ENCODE assay signal across 4 fruit fly cellular contexts in the genomic region with DNA sequence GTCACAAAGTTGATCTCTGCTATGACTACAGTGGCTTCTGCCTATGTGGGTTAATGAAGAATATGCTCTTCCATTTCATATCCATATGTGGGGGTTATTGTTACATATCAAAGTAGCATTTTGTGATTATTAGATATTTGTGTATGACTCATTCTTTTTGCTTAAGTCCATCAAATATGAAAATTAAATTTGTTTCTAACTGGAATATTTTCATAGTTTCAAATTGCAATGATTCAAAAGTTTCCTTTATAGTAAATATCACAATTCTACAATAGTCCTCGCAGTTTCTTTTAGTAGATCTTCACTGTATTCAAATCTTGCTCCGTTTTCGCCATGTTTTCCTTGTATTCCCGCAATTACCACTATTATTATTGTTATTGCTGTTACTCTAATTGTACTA.
TF ChIP-seq lines count a peak whose summit lies in the region.

No protein-coding gene starts in this region.

TF ChIP-seq in whole organism, adult, 20 proteins besides CTCF, POLR2A, EP300 and RAD21 (continued from another document):
- no peak for TF ChIP-seq Clk (GFP tag; optimal IDR thresholded peaks at IDR 0.05; lab: Kevin White, UChicago)
- TF ChIP-seq cic (GFP tag; optimal IDR thresholded peaks at IDR 0.05; lab: Kevin White, UChicago), result no peak

TF ChIP-seq in whole organism, embryonic, 481 proteins besides CTCF, POLR2A, EP300 and RAD21 (continued from another document and continues in another):
- TF ChIP-seq Rfx (GFP tag; IDR thresholded peaks at IDR 0.05; lab: Robert Waterston, UW) (0 out of 2 replicates have a peak, but pooled peaks have one; percentile 17), CG11247 (GFP tag; IDR thresholded peaks at IDR 0.05; lab: Robert Waterston, UW) (no peak), CG17912 (GFP tag; optimal IDR thresholded peaks at IDR 0.05; lab: Kevin White, UChicago) (no peak), CG10321 (GFP tag; IDR thresholded peaks at IDR 0.05; lab: Robert Waterston, UW) (no peak), CG2889 (GFP tag; IDR thresholded peaks at IDR 0.05; lab: Robert Waterston, UW) (no peak), Doc2 (GFP tag; IDR thresholded peaks at IDR 0.05; lab: Robert Waterston, UW) (no peak), CG6272 (GFP tag; IDR thresholded peaks at IDR 0.05; lab: Robert Waterston, UW) (no peak), fd96Cb (tag; optimal IDR thresholded peaks at IDR 0.05; lab: Kevin White, UChicago) (peak; percentile 33), nerfin-2 (GFP tag; IDR thresholded peaks at IDR 0.05; lab: Robert Waterston, UW; ENCODE audit: partially characterized antibody) (no peak), Poxn (GFP tag; IDR thresholded peaks at IDR 0.05; lab: Robert Waterston, UW) (no peak), CG4617 (GFP tag; optimal IDR thresholded peaks at IDR 0.05; lab: Kevin White, UChicago; ENCODE audit: borderline replicate concordance) (no peak), CG13775 (GFP tag; optimal IDR thresholded peaks at IDR 0.05; lab: Kevin White, UChicago) (no peak), CG32772 (GFP tag; IDR thresholded peaks at IDR 0.05; lab: Robert Waterston, UW) (no peak), corto (GFP tag; optimal IDR thresholded peaks at IDR 0.05; lab: Kevin White, UChicago) (no peak), Hr78 (GFP tag; optimal IDR thresholded peaks at IDR 0.05; lab: Kevin White, UChicago) (no peak), CG33557 (GFP tag; optimal IDR thresholded peaks at IDR 0.05; lab: Kevin White, UChicago) (no peak), CG14050 (GFP tag; IDR thresholded peaks at IDR 0.05; lab: Robert Waterston, UW) (no peak), CG34376 (GFP tag; optimal IDR thresholded peaks at IDR 0.05; lab: Kevin White, UChicago) (no peak), sqz (GFP tag; optimal IDR thresholded peaks at IDR 0.05; lab: Kevin White, UChicago) (no peak), zf30C (GFP tag; optimal IDR thresholded peaks at IDR 0.05; lab: Kevin White, UChicago) (no peak), CG30403 (GFP tag; optimal IDR thresholded peaks at IDR 0.05; lab: Kevin White, UChicago) (no peak), Lhr (GFP tag; optimal IDR thresholded peaks at IDR 0.05; lab: Kevin White, UChicago) (no peak), CG17385 (GFP tag; optimal IDR thresholded peaks at IDR 0.05; lab: Kevin White, UChicago) (peak; percentile 0), CG4820 (GFP tag; optimal IDR thresholded peaks at IDR 0.05; lab: Kevin White, UChicago) (peak; percentile 8), yki (optimal IDR thresholded peaks at IDR 0.05; lab: Kevin White, UChicago) (no peak), hkb (optimal IDR thresholded peaks at IDR 0.05; lab: Kevin White, UChicago) (no peak), hkb (GFP tag; IDR thresholded peaks at IDR 0.05; lab: Robert Waterston, UW) (peak; percentile 21; the same call in 1 of the 2 replicates), Drgx (GFP tag; IDR thresholded peaks at IDR 0.05; lab: Robert Waterston, UW) (peak; percentile 80), CG8359 (GFP tag; optimal IDR thresholded peaks at IDR 0.05; lab: Kevin White, UChicago; ENCODE audit: borderline replicate concordance) (no peak), Gug (GFP tag; IDR thresholded peaks at IDR 0.05; lab: Robert Waterston, UW) (no peak), CG34224 (GFP tag; IDR thresholded peaks at IDR 0.05; lab: Robert Waterston, UW; ENCODE audit: partially characterized antibody) (no peak), CG3407 (GFP tag; optimal IDR thresholded peaks at IDR 0.05; lab: Kevin White, UChicago) (no peak), Kr (GFP tag; optimal IDR thresholded peaks at IDR 0.05; lab: Kevin White, UChicago) (no peak), CG12942 (GFP tag; optimal IDR thresholded peaks at IDR 0.05; lab: Kevin White, UChicago) (no peak), CG31365 (tag; optimal IDR thresholded peaks at IDR 0.05; lab: Kevin White, UChicago) (no peak), CG30020 (tag; optimal IDR thresholded peaks at IDR 0.05; lab: Kevin White, UChicago) (no peak), CG6689 (GFP tag; IDR thresholded peaks at IDR 0.05; lab: Robert Waterston, UW) (no peak), ken (GFP tag; IDR thresholded peaks at IDR 0.05; lab: Robert Waterston, UW) (no peak), CG11695 (GFP tag; IDR thresholded peaks at IDR 0.05; lab: Robert Waterston, UW) (no peak), B-H2 (GFP tag; optimal IDR thresholded peaks at IDR 0.05; lab: Kevin White, UChicago) (no peak), p53 (GFP tag; optimal IDR thresholded peaks at IDR 0.05; lab: Kevin White, UChicago) (no peak), gcm2 (GFP tag; optimal IDR thresholded peaks at IDR 0.05; lab: Kevin White, UChicago) (no peak), Awh (GFP tag; IDR thresholded peaks at IDR 0.05; lab: Robert Waterston, UW) (0 out of 2 replicates have a peak, but pooled peaks have one; percentile 32)

TF ChIP-seq in whole organism, prepupa, 60 proteins besides CTCF, POLR2A, EP300 and RAD21 (continued from another document):
- TF ChIP-seq vri (GFP tag; optimal IDR thresholded peaks at IDR 0.05; lab: Kevin White, UChicago) (no peak), CG34406 (GFP tag; optimal IDR thresholded peaks at IDR 0.05; lab: Kevin White, UChicago) (peak; percentile 50), achi (GFP tag; optimal IDR thresholded peaks at IDR 0.05; lab: Kevin White, UChicago) (peak; percentile 75), Ets96B (tag; optimal IDR thresholded peaks at IDR 0.05; lab: Kevin White, UChicago) (peak; percentile 62), Met (GFP tag; optimal IDR thresholded peaks at IDR 0.05; lab: Kevin White, UChicago) (peak; percentile 49), salr (GFP tag; optimal IDR thresholded peaks at IDR 0.05; lab: Kevin White, UChicago) (peak; percentile 23 to 76), CG6792 (GFP tag; optimal IDR thresholded peaks at IDR 0.05; lab: Kevin White, UChicago) (peak; percentile 31), Sox15 (GFP tag; optimal IDR thresholded peaks at IDR 0.05; lab: Kevin White, UChicago) (peak; percentile 31), spab (GFP tag; optimal IDR thresholded peaks at IDR 0.05; lab: Kevin White, UChicago) (peak; percentile 53), fd59A (GFP tag; optimal IDR thresholded peaks at IDR 0.05; lab: Kevin White, UChicago) (peak; percentile 58), CG3919 (GFP tag; optimal IDR thresholded peaks at IDR 0.05; lab: Kevin White, UChicago) (peak; percentile 56), Ets21C (GFP tag; optimal IDR thresholded peaks at IDR 0.05; lab: Kevin White, UChicago) (peak; percentile 9), ss (GFP tag; optimal IDR thresholded peaks at IDR 0.05; lab: Kevin White, UChicago) (peak in 1 of 2 experiments; percentile 40), CG8319 (GFP tag; optimal IDR thresholded peaks at IDR 0.05; lab: Kevin White, UChicago) (peak; percentile 49), CG1621 (tag; optimal IDR thresholded peaks at IDR 0.05; lab: Kevin White, UChicago) (peak; percentile 20), Sox102F (GFP tag; optimal IDR thresholded peaks at IDR 0.05; lab: Kevin White, UChicago) (no peak), CG11294 (GFP tag; IDR thresholded peaks at IDR 0.05; lab: Robert Waterston, UW) (peak; percentile 68), eg (GFP tag; IDR thresholded peaks at IDR 0.05; lab: Robert Waterston, UW) (peak; percentile 79), CG6276 (GFP tag; optimal IDR thresholded peaks at IDR 0.05; lab: Kevin White, UChicago) (peak; percentile 85), Hr39 (GFP tag; optimal IDR thresholded peaks at IDR 0.05; lab: Kevin White, UChicago) (peak; percentile 53), CG11762 (GFP tag; optimal IDR thresholded peaks at IDR 0.05; lab: Kevin White, UChicago; ENCODE audit: insufficient read depth) (peak; percentile 38), Smox (GFP tag; optimal IDR thresholded peaks at IDR 0.05; lab: Kevin White, UChicago) (peak; percentile 44), CG32006 (GFP tag; optimal IDR thresholded peaks at IDR 0.05; lab: Kevin White, UChicago) (peak; percentile 88), OdsH (GFP tag; optimal IDR thresholded peaks at IDR 0.05; lab: Kevin White, UChicago) (peak; percentile 70), CG16779 (tag; optimal IDR thresholded peaks at IDR 0.05; lab: Kevin White, UChicago) (no peak), CG6808 (GFP tag; optimal IDR thresholded peaks at IDR 0.05; lab: Kevin White, UChicago) (peak; percentile 73), Lpt (GFP tag; optimal IDR thresholded peaks at IDR 0.05; lab: Kevin White, UChicago) (peak; percentile 64), topi (GFP tag; optimal IDR thresholded peaks at IDR 0.05; lab: Kevin White, UChicago) (peak; percentile 44), Eip75B (GFP tag; optimal IDR thresholded peaks at IDR 0.05; lab: Kevin White, UChicago) (peak; percentile 18), Hr38 (GFP tag; optimal IDR thresholded peaks at IDR 0.05; lab: Kevin White, UChicago) (no peak), CG11902 (GFP tag; optimal IDR thresholded peaks at IDR 0.05; lab: Kevin White, UChicago) (peak; percentile 10), Sox14 (GFP tag; optimal IDR thresholded peaks at IDR 0.05; lab: Kevin White, UChicago) (peak; percentile 70), CG15336 (GFP tag; IDR thresholded peaks at IDR 0.05; lab: Robert Waterston, UW) (peak; percentile 85), net (GFP tag; optimal IDR thresholded peaks at IDR 0.05; lab: Kevin White, UChicago) (peak; percentile 65), Gug (GFP tag; IDR thresholded peaks at IDR 0.05; lab: Robert Waterston, UW) (peak; percentile 66), svp (GFP tag; lab: Kevin White, UChicago) (peak; percentile 80), dac (GFP tag; optimal IDR thresholded peaks at IDR 0.05; lab: Kevin White, UChicago) (peak; percentile 12), CG6163 (GFP tag; IDR thresholded peaks at IDR 0.05; lab: Robert Waterston, UW) (peak; percentile 73), CG10631 (GFP tag; optimal IDR thresholded peaks at IDR 0.05; lab: Kevin White, UChicago) (peak; percentile 60), CG31627 (GFP tag; optimal IDR thresholded peaks at IDR 0.05; lab: Kevin White, UChicago) (peak; percentile 52), CG3032 (tag; optimal IDR thresholded peaks at IDR 0.05; lab: Kevin White, UChicago) (peak; percentile 68), Blimp-1 (GFP tag; optimal IDR thresholded peaks at IDR 0.05; lab: Kevin White, UChicago) (no peak)

TF ChIP-seq in whole organism, pupa, 21 proteins besides CTCF, POLR2A, EP300 and RAD21 (continued from another document):
- TF ChIP-seq Snoo (tag; optimal IDR thresholded peaks at IDR 0.05; lab: Kevin White, UChicago), result peak; percentile 22
